Fruit fly (Drosophila melanogaster): Measurements from ENCODE around the gene pelo.

pelo gene

dm6 chr2L:9734134-9734533 lies 33.5 kb downstream of the pelo start (continued):
- TF ChIP-seq bcd (GFP tag; optimal IDR thresholded peaks at IDR 0.05), result no peak

dm6 chr2L:9736000-9736695 lies 35.5 kb downstream of the pelo start, which contains the start of gene CG13117:
Gene CG13117, plus strand, starts transcription at chr2L:9736645.
- TF ChIP-seq CG10959 (GFP tag; IDR thresholded peaks at IDR 0.05) (no peak), sna (GFP tag; IDR thresholded peaks at IDR 0.05; ENCODE audit: partially characterized antibody) (0 out of 2 replicates have a peak, but pooled peaks have one; percentile 1), BEAF-32 (GFP tag; optimal IDR thresholded peaks at IDR 0.05) (peak; percentile 32), CG18262 (tag; optimal IDR thresholded peaks at IDR 0.05) (no peak), CG10321 (GFP tag; IDR thresholded peaks at IDR 0.05) (0 out of 2 replicates have a peak, but pooled peaks have one; percentile 16), E2f2 (GFP tag; IDR thresholded peaks at IDR 0.05) (no peak), aop (GFP tag; IDR thresholded peaks at IDR 0.05) (no peak), dysf (GFP tag; IDR thresholded peaks at IDR 0.05) (0 out of 3 replicates have a peak, but pooled peaks have one; percentile 16), Dll (GFP tag; IDR thresholded peaks at IDR 0.05; ENCODE audit: partially characterized antibody) (peak; percentile 37; the same call in 2 of the 4 replicates), CG11504 (tag; optimal IDR thresholded peaks at IDR 0.05) (no peak), grau (tag; optimal IDR thresholded peaks at IDR 0.05) (no peak), Sry-δ (GFP tag; optimal IDR thresholded peaks at IDR 0.05) (peak; percentile 7), CG1233 (GFP tag; optimal IDR thresholded peaks at IDR 0.05) (no peak), so (GFP tag; IDR thresholded peaks at IDR 0.05) (no peak), unc-4 (GFP tag; IDR thresholded peaks at IDR 0.05; ENCODE audit: partially characterized antibody) (0 out of 2 replicates have a peak, but pooled peaks have one; percentile 18), wdn (GFP tag; IDR thresholded peaks at IDR 0.05) (no peak), HLH3B (GFP tag; IDR thresholded peaks at IDR 0.05) (no peak), CG1529 (GFP tag; optimal IDR thresholded peaks at IDR 0.05) (no peak), row (GFP tag; IDR thresholded peaks at IDR 0.05) (peak; percentile 40; the same call in 2 of the 3 replicates), CG11695 (GFP tag; IDR thresholded peaks at IDR 0.05) (no peak), Abd-B (GFP tag; optimal IDR thresholded peaks at IDR 0.05) (no peak), Mad (GFP tag; optimal IDR thresholded peaks at IDR 0.05) (no peak)

- TF ChIP-seq Med (GFP tag), result peak; percentile 45
- TF ChIP-seq sd (tag; optimal IDR thresholded peaks at IDR 0.05), result no peak
- no peak for TF ChIP-seq grn (GFP tag; optimal IDR thresholded peaks at IDR 0.05)
- no peak for TF ChIP-seq Lhr (GFP tag; optimal IDR thresholded peaks at IDR 0.05)
- TF ChIP-seq kah (GFP tag; optimal IDR thresholded peaks at IDR 0.05), result no peak
- TF ChIP-seq Ets65A (GFP tag), result peak; percentile 70
- peak; percentile 21; the same call in 1 of the 3 replicates for TF ChIP-seq H15 (GFP tag; IDR thresholded peaks at IDR 0.05)
- TF ChIP-seq ssp (GFP tag; IDR thresholded peaks at IDR 0.05), result no peak
- no peak for TF ChIP-seq CG4730 (GFP tag; IDR thresholded peaks at IDR 0.05)
- no peak for TF ChIP-seq CG30020 (tag; optimal IDR thresholded peaks at IDR 0.05)
- no peak for TF ChIP-seq cwo (GFP tag; optimal IDR thresholded peaks at IDR 0.05)
- no peak for TF ChIP-seq Fer3 (tag; optimal IDR thresholded peaks at IDR 0.05)
- no peak for TF ChIP-seq Doc3 (GFP tag; IDR thresholded peaks at IDR 0.05; ENCODE audit: partially characterized antibody)
- no peak for TF ChIP-seq CG16813 (GFP tag; IDR thresholded peaks at IDR 0.05; ENCODE audit: partially characterized antibody)
- TF ChIP-seq Poxn (GFP tag; IDR thresholded peaks at IDR 0.05), result no peak
- no peak for TF ChIP-seq CG6791 (GFP tag; IDR thresholded peaks at IDR 0.05; ENCODE audit: partially characterized antibody)
- TF ChIP-seq ems (GFP tag; optimal IDR thresholded peaks at IDR 0.05), result no peak
- no peak for TF ChIP-seq amos (GFP tag; IDR thresholded peaks at IDR 0.05; ENCODE audit: partially characterized antibody)
Observed at dm6 chr2L:9737360-9737759, 36.8 kb downstream of the pelo start.
